Worm (Caenorhabditis elegans): ENCODE results near the gene oig-8.

ce11 chrII:6636136-6636535 is 12.8 kb downstream of the oig-8 start, which contains the start of gene T19D12.5:
- no peak for TF ChIP-seq che-1 (tag; optimal IDR thresholded peaks at IDR 0.05)
- TF ChIP-seq sox-4 (tag; optimal IDR thresholded peaks at IDR 0.05): no peak
- no peak for TF ChIP-seq ceh-22 (tag; optimal IDR thresholded peaks at IDR 0.05)
- TF ChIP-seq zip-5 (tag; optimal IDR thresholded peaks at IDR 0.05): no peak
- no peak for TF ChIP-seq unc-55 (GFP tag; optimal IDR thresholded peaks at IDR 0.05)
- no peak for TF ChIP-seq nhr-11 (tag; optimal IDR thresholded peaks at IDR 0.05)
- TF ChIP-seq gmeb-2 (tag; optimal IDR thresholded peaks at IDR 0.05): no peak
- no peak for TF ChIP-seq mec-3 (tag; optimal IDR thresholded peaks at IDR 0.05; ENCODE audit: borderline replicate concordance)
- no peak for TF ChIP-seq tbx-2 (tag; optimal IDR thresholded peaks at IDR 0.05)
- no peak for TF ChIP-seq hlh-6 (tag; optimal IDR thresholded peaks at IDR 0.05)
- no peak for TF ChIP-seq fkh-6 (tag; optimal IDR thresholded peaks at IDR 0.05)

Measured in whole organism, late embryonic.